Fruit fly (Drosophila melanogaster): Measurements from ENCODE around the gene S-Lap2.

The S-Lap2 gene

dm6 chr3L:8648836-8649235 lies 29.1 kb downstream of the S-Lap2 start, which contains the start of gene Arr2:
Arr2 (minus strand) TSS chr3L:8648936.
- TF ChIP-seq Dll (optimal IDR thresholded peaks at IDR 0.05), result no peak
- no peak for TF ChIP-seq EcR (GFP tag; optimal IDR thresholded peaks at IDR 0.05)

- TF ChIP-seq psq (optimal IDR thresholded peaks at IDR 0.05) (no peak), usp (GFP tag; optimal IDR thresholded peaks at IDR 0.05) (no peak), EcR (GFP tag; optimal IDR thresholded peaks at IDR 0.05) (no peak), CG8478 (optimal IDR thresholded peaks at IDR 0.05) (no peak)
Observed at dm6 chr3L:8651876-8652571, 32.3 kb downstream of the S-Lap2 start.

dm6 chr3L:8652572-8652977 lies 32.9 kb downstream of the S-Lap2 start:
- TF ChIP-seq EcR (GFP tag; optimal IDR thresholded peaks at IDR 0.05) (no peak), Dll (optimal IDR thresholded peaks at IDR 0.05) (peak; percentile 11), pan (optimal IDR thresholded peaks at IDR 0.05) (no peak), CG8478 (optimal IDR thresholded peaks at IDR 0.05) (no peak), psq (optimal IDR thresholded peaks at IDR 0.05) (no peak), usp (GFP tag; optimal IDR thresholded peaks at IDR 0.05) (no peak)

- TF ChIP-seq CG8478 (optimal IDR thresholded peaks at IDR 0.05) (no peak), usp (GFP tag; optimal IDR thresholded peaks at IDR 0.05) (no peak), Dll (optimal IDR thresholded peaks at IDR 0.05) (no peak), pan (optimal IDR thresholded peaks at IDR 0.05) (no peak), psq (optimal IDR thresholded peaks at IDR 0.05) (no peak), EcR (GFP tag; optimal IDR thresholded peaks at IDR 0.05) (no peak)
Observed at dm6 chr3L:8653572-8653971, 33.9 kb downstream of the S-Lap2 start.

- no peak for TF ChIP-seq EcR (GFP tag; optimal IDR thresholded peaks at IDR 0.05)
- TF ChIP-seq CG8478 (optimal IDR thresholded peaks at IDR 0.05), result no peak
- TF ChIP-seq Dll (optimal IDR thresholded peaks at IDR 0.05), result no peak
- no peak for TF ChIP-seq pan (optimal IDR thresholded peaks at IDR 0.05)
- TF ChIP-seq psq (optimal IDR thresholded peaks at IDR 0.05), result no peak
- no peak for TF ChIP-seq usp (GFP tag; optimal IDR thresholded peaks at IDR 0.05)
Observed at dm6 chr3L:8655217-8655896, 35.7 kb downstream of the S-Lap2 start.

dm6 chr3L:8656725-8657428 lies 37.2 kb downstream of the S-Lap2 start:
- TF ChIP-seq Dll (optimal IDR thresholded peaks at IDR 0.05) (no peak), usp (GFP tag; optimal IDR thresholded peaks at IDR 0.05) (no peak), EcR (GFP tag; optimal IDR thresholded peaks at IDR 0.05) (no peak), psq (optimal IDR thresholded peaks at IDR 0.05) (no peak), CG8478 (optimal IDR thresholded peaks at IDR 0.05) (no peak), pan (optimal IDR thresholded peaks at IDR 0.05) (no peak)

- TF ChIP-seq CG8478 (optimal IDR thresholded peaks at IDR 0.05) (no peak), psq (optimal IDR thresholded peaks at IDR 0.05) (no peak), usp (GFP tag; optimal IDR thresholded peaks at IDR 0.05) (no peak), pan (optimal IDR thresholded peaks at IDR 0.05) (no peak), Dll (optimal IDR thresholded peaks at IDR 0.05) (no peak), EcR (GFP tag; optimal IDR thresholded peaks at IDR 0.05) (no peak)
Observed at dm6 chr3L:8657429-8657754, 37.7 kb downstream of the S-Lap2 start.

dm6 chr3L:8657787-8658186 lies 38.1 kb downstream of the S-Lap2 start:
- TF ChIP-seq usp (GFP tag; optimal IDR thresholded peaks at IDR 0.05), result no peak
- no peak for TF ChIP-seq pan (optimal IDR thresholded peaks at IDR 0.05)
- no peak for TF ChIP-seq CG8478 (optimal IDR thresholded peaks at IDR 0.05)
- TF ChIP-seq Dll (optimal IDR thresholded peaks at IDR 0.05), result no peak
- no peak for TF ChIP-seq psq (optimal IDR thresholded peaks at IDR 0.05)
- no peak for TF ChIP-seq EcR (GFP tag; optimal IDR thresholded peaks at IDR 0.05)

- no peak for TF ChIP-seq usp (GFP tag; optimal IDR thresholded peaks at IDR 0.05)
Observed at dm6 chr3L:8659601-8660000, 39.9 kb downstream of the S-Lap2 start.

- TF ChIP-seq psq (optimal IDR thresholded peaks at IDR 0.05) (no peak), usp (GFP tag; optimal IDR thresholded peaks at IDR 0.05) (no peak), Dll (optimal IDR thresholded peaks at IDR 0.05) (no peak), EcR (GFP tag; optimal IDR thresholded peaks at IDR 0.05) (no peak)
Observed at dm6 chr3L:8660800-8661199, 41.1 kb downstream of the S-Lap2 start.

dm6 chr3L:8661793-8662669 lies 42.3 kb downstream of the S-Lap2 start:
- TF ChIP-seq Dll (optimal IDR thresholded peaks at IDR 0.05) (no peak), CG8478 (optimal IDR thresholded peaks at IDR 0.05) (no peak), EcR (GFP tag; optimal IDR thresholded peaks at IDR 0.05) (no peak)

- TF ChIP-seq usp (GFP tag; optimal IDR thresholded peaks at IDR 0.05) (no peak), CG8478 (optimal IDR thresholded peaks at IDR 0.05) (no peak), Dll (optimal IDR thresholded peaks at IDR 0.05) (no peak), psq (optimal IDR thresholded peaks at IDR 0.05) (no peak), EcR (GFP tag; optimal IDR thresholded peaks at IDR 0.05) (no peak), pan (optimal IDR thresholded peaks at IDR 0.05) (no peak)
Observed at dm6 chr3L:8666098-8666497, 46.4 kb downstream of the S-Lap2 start.

Measured in whole organism.